Worm (Caenorhabditis elegans) whole organism, L4 larva: ENCODE results near the gene F22E5.9.

Experiments used
- egl-27 ChIP-seq: sonication (generic microtip); optimal IDR thresholded peaks from 3 replicates; lab custom pipeline; 2017; ENCODE audit warnings: missing biosample characterization, missing genetic modification reagents, missing genetic modification characterization
- hlh-30 ChIP-seq: sonication (generic microtip); optimal IDR thresholded peaks from 2 replicates; lab custom pipeline; 2017; ENCODE audit warnings: antibody characterized with exemption, mild to moderate bottlenecking, missing genetic modification characterization, missing compliant biosample characterization; ENCODE audit not compliant: insufficient read depth
- lin-15B ChIP-seq: fragments of 150-350 bp; sonication (generic microtip); optimal IDR thresholded peaks from 3 replicates; lab custom pipeline; 2014; ENCODE audit warnings: missing biosample characterization, missing genetic modification characterization
- lin-38 ChIP-seq: fragments of 200-800 bp; sonication (Bioruptor generic); IDR thresholded peaks from 2 replicates; pipeline ENCODE4 v1.3.6; 2022; ENCODE audit warnings: missing genetic modification reagents, missing genetic modification characterization, missing compliant biosample characterization
- nhr-11 ChIP-seq: fragments of 150-350 bp; optimal IDR thresholded peaks from 2 replicates; lab custom pipeline; 2014; ENCODE audit warnings: missing biosample characterization, missing genetic modification characterization
- nhr-237 ChIP-seq: sonication (generic microtip); optimal IDR thresholded peaks from 2 replicates; lab custom pipeline; 2017; ENCODE audit warnings: missing biosample characterization, missing genetic modification characterization
- pha-4 ChIP-seq, 2 experiments: fragments of 150-350 bp in 1 of 2; fragments of 200-800 bp in 1 of 2; sonication (Bioruptor generic) in 1 of 2; IDR thresholded peaks in 1 of 2; optimal IDR thresholded peaks in 1 of 2; 2 replicates each; pipeline versions ENCODE4 v1.3.6 to Lab custom; 2014 to 2022; ENCODE audit warnings: missing genetic modification characterization in 2 of 2, missing genetic modification reagents in 2 of 2, missing biosample characterization in 1 of 2, missing compliant biosample characterization in 1 of 2
- unc-62 ChIP-seq, 3 experiments: fragments of 150-350 bp in 1 of 3; sonication (generic microtip); optimal IDR thresholded peaks in 2 of 3; peaks in 1 of 3; 1 replicate in 1 of 3; 2 replicates in 2 of 3; lab custom pipeline; 2014 to 2017; ENCODE audit warnings: missing biosample characterization in 3 of 3, missing genetic modification characterization in 3 of 3, missing genetic modification reagents in 3 of 3, missing genotype in 1 of 3

ce11 chrII:2624792-2625191 is 13.4 kb upstream of the F22E5.9 start, which contains the start of gene lgc-28:
- TF ChIP-seq hlh-30 (tag; lab: Kevin White, UChicago) = no peak
- TF ChIP-seq nhr-11 (tag; lab: Kevin White, UChicago) = no peak
- no peak for TF ChIP-seq egl-27 (tag; lab: Kevin White, UChicago)
- no peak for TF ChIP-seq unc-62 (GFP tag; optimal IDR thresholded peaks at IDR 0.05 in 1 of 2; lab: Kevin White, UChicago)
- TF ChIP-seq unc-62 (tag; optimal IDR thresholded peaks at IDR 0.05; lab: Kevin White, UChicago) = no peak
- TF ChIP-seq lin-15B (tag; lab: Kevin White, UChicago) = no peak
- TF ChIP-seq lin-38 (GFP tag; lab: Robert Waterston, UW) = no peak
- no peak for TF ChIP-seq nhr-237
- TF ChIP-seq pha-4 (GFP tag; IDR thresholded peaks at IDR 0.05; lab: Robert Waterston, UW) = no peak
- no peak for TF ChIP-seq pha-4 (tag; optimal IDR thresholded peaks at IDR 0.05; lab: Kevin White, UChicago)
